Fruit fly (Drosophila melanogaster): Measurements from ENCODE around the gene dod.

dod gene

dm6 chrX:21357810-21358671 lies 12.9 kb downstream of the dod start, which contains the start of gene Septin1:
Septin1 (plus strand) TSS chrX:21358286.
- TF ChIP-seq CG14655 (GFP tag; optimal IDR thresholded peaks at IDR 0.05), result no peak
- no peak for TF ChIP-seq Snoo (tag; optimal IDR thresholded peaks at IDR 0.05)
- TF ChIP-seq Pif1B (GFP tag; optimal IDR thresholded peaks at IDR 0.05), result no peak
- TF ChIP-seq CG4496 (GFP tag; IDR thresholded peaks at IDR 0.05), result 0 out of 3 replicates have a peak, but pooled peaks have one; percentile 19
- TF ChIP-seq gl (tag; optimal IDR thresholded peaks at IDR 0.05), result no peak
- TF ChIP-seq fd96Ca (GFP tag; IDR thresholded peaks at IDR 0.05), result no peak
- TF ChIP-seq CG17806 (tag; optimal IDR thresholded peaks at IDR 0.05), result no peak
- TF ChIP-seq EcR (GFP tag; optimal IDR thresholded peaks at IDR 0.05), result peak; percentile 55

dm6 chrX:21362878-21363277 lies 17.7 kb downstream of the dod start, which contains the start of the genes bbx and waw:
bbx (plus strand) TSS chrX:21363028.
waw (plus strand) TSS chrX:21363028.
- TF ChIP-seq CG14655 (GFP tag; optimal IDR thresholded peaks at IDR 0.05), result no peak
- peak; percentile 12 for TF ChIP-seq Snoo (tag; optimal IDR thresholded peaks at IDR 0.05)
- TF ChIP-seq EcR (GFP tag; optimal IDR thresholded peaks at IDR 0.05), result peak; percentile 54
- no peak for TF ChIP-seq CG9948 (tag; optimal IDR thresholded peaks at IDR 0.05)
- TF ChIP-seq CG8159 (tag; optimal IDR thresholded peaks at IDR 0.05), result peak; percentile 16

- TF ChIP-seq gl (tag; optimal IDR thresholded peaks at IDR 0.05) (no peak), CG17806 (tag; optimal IDR thresholded peaks at IDR 0.05) (no peak), CG34367 (tag; optimal IDR thresholded peaks at IDR 0.05) (no peak), CG8159 (tag; optimal IDR thresholded peaks at IDR 0.05) (no peak), CG15710 (tag; optimal IDR thresholded peaks at IDR 0.05) (no peak), D1 (tag; optimal IDR thresholded peaks at IDR 0.05) (no peak), fd96Ca (GFP tag; IDR thresholded peaks at IDR 0.05) (no peak)
Observed at dm6 chrX:21365421-21365820, 20.3 kb downstream of the dod start.

dm6 chrX:21366311-21366990 lies 21.3 kb downstream of the dod start:
- TF ChIP-seq rn (GFP tag; IDR thresholded peaks at IDR 0.05) (no peak), Pif1B (GFP tag; optimal IDR thresholded peaks at IDR 0.05) (peak; percentile 68), fd96Ca (GFP tag; IDR thresholded peaks at IDR 0.05) (peak; percentile 80), CG34367 (tag; optimal IDR thresholded peaks at IDR 0.05) (peak; percentile 61), CG8159 (tag; optimal IDR thresholded peaks at IDR 0.05) (peak; percentile 85), CG13204 (GFP tag; optimal IDR thresholded peaks at IDR 0.05) (peak; percentile 48), EcR (GFP tag; optimal IDR thresholded peaks at IDR 0.05) (peak; percentile 28), Pif1A (GFP tag; optimal IDR thresholded peaks at IDR 0.05) (no peak), D1 (tag; optimal IDR thresholded peaks at IDR 0.05) (no peak), Snoo (tag; optimal IDR thresholded peaks at IDR 0.05) (peak; percentile 78), CG17806 (tag; optimal IDR thresholded peaks at IDR 0.05) (peak; percentile 66), CG9948 (tag; optimal IDR thresholded peaks at IDR 0.05) (peak; percentile 69), CG32121 (GFP tag; IDR thresholded peaks at IDR 0.05) (peak; percentile 92), Ets98B (GFP tag; IDR thresholded peaks at IDR 0.05) (peak; percentile 77), CG8301 (tag; optimal IDR thresholded peaks at IDR 0.05) (peak; percentile 84), CG15710 (tag; optimal IDR thresholded peaks at IDR 0.05) (peak; percentile 79), CG14655 (GFP tag; optimal IDR thresholded peaks at IDR 0.05) (no peak), CG10348 (GFP tag; IDR thresholded peaks at IDR 0.05) (0 out of 2 replicates have a peak, but pooled peaks have one; percentile 50), gl (tag; optimal IDR thresholded peaks at IDR 0.05) (peak; percentile 20), CG12605 (GFP tag; IDR thresholded peaks at IDR 0.05) (peak; percentile 57), CG4496 (GFP tag; IDR thresholded peaks at IDR 0.05) (peak; percentile 86)

dm6 chrX:21367363-21368072 lies 22.4 kb downstream of the dod start:
- TF ChIP-seq Ets98B (GFP tag; IDR thresholded peaks at IDR 0.05) (peak; percentile 96), CG8301 (tag; optimal IDR thresholded peaks at IDR 0.05) (peak; percentile 99), CG14655 (GFP tag; optimal IDR thresholded peaks at IDR 0.05) (peak; percentile 99), fd96Ca (GFP tag; IDR thresholded peaks at IDR 0.05) (peak; percentile 98), Pif1A (GFP tag; optimal IDR thresholded peaks at IDR 0.05) (peak; percentile 98), CG4496 (GFP tag; IDR thresholded peaks at IDR 0.05) (peak; percentile 98), CG15710 (tag; optimal IDR thresholded peaks at IDR 0.05) (peak; percentile 99), CG32121 (GFP tag; IDR thresholded peaks at IDR 0.05) (peak; percentile 98), CG17806 (tag; optimal IDR thresholded peaks at IDR 0.05) (peak; percentile 97), CG34367 (tag; optimal IDR thresholded peaks at IDR 0.05) (peak; percentile 98), CG8159 (tag; optimal IDR thresholded peaks at IDR 0.05) (peak; percentile 99), rn (GFP tag; IDR thresholded peaks at IDR 0.05) (peak; percentile 93), Pif1B (GFP tag; optimal IDR thresholded peaks at IDR 0.05) (peak; percentile 98), EcR (GFP tag; optimal IDR thresholded peaks at IDR 0.05) (peak; percentile 39), D1 (tag; optimal IDR thresholded peaks at IDR 0.05) (peak; percentile 92), CG10348 (GFP tag; IDR thresholded peaks at IDR 0.05) (peak; percentile 92), Snoo (tag; optimal IDR thresholded peaks at IDR 0.05) (peak; percentile 99), CG9948 (tag; optimal IDR thresholded peaks at IDR 0.05) (peak; percentile 98), CG12605 (GFP tag; IDR thresholded peaks at IDR 0.05) (peak; percentile 91), gl (tag; optimal IDR thresholded peaks at IDR 0.05) (peak; percentile 96), CG13204 (GFP tag; optimal IDR thresholded peaks at IDR 0.05) (peak; percentile 95)

Measured in whole organism, pupa.